Worm (Caenorhabditis elegans): ENCODE measurements around the gene ebp-1.

DNA sequence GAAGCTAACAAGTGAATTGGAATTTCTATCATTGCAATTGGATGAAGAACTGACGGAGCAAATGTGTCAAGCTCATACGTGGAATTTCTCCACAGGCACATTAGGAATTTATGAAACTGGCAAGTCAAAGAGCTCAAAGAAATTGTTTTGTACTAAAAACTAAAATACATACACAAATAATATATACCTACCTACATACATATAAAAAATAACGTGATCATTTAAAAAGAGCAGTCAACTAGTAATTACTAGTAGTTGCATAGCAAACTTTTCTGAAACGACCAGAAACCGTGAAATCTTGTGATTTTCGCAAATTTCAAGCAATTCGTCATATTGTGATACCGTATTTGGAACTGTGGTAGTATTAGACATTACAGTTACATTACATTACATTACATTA lies 29.3 kb upstream of the ebp-1 start, which contains the start of gene srh-133:
- no peak for TF ChIP-seq lin-35 (GFP tag; optimal IDR thresholded peaks at IDR 0.05)
- no peak for TF ChIP-seq rcor-1 (GFP tag; IDR thresholded peaks at IDR 0.05)

Data from whole organism, young adult.